Worm (Caenorhabditis elegans) whole organism, L1 larva: ENCODE results near the gene cul-5.

Experiments used
- ceh-8 ChIP-seq: fragments of 200-800 bp; sonication (Bioruptor generic); optimal IDR thresholded peaks from 2 replicates; lab custom pipeline; 2018; ENCODE audit warnings: mild to moderate bottlenecking, missing genetic modification characterization, moderate library complexity, missing compliant biosample characterization
- ces-1 ChIP-seq: fragments of 150-350 bp; optimal IDR thresholded peaks from 2 replicates; lab custom pipeline; 2014; ENCODE audit warnings: missing biosample characterization, missing genetic modification reagents, missing genetic modification characterization
- dsc-1 ChIP-seq: sonication (generic microtip); optimal IDR thresholded peaks from 2 replicates; lab custom pipeline; 2016; ENCODE audit warnings: mild to moderate bottlenecking, missing genetic modification characterization, missing compliant biosample characterization
- efl-1 ChIP-seq, 4 experiments: fragments of 150-350 bp; optimal IDR thresholded peaks in 3 of 4; peaks in 1 of 4; 1 replicate in 1 of 4; 2 replicates in 3 of 4; lab custom pipeline; 2014; ENCODE audit warnings: missing biosample characterization in 2 of 4, missing genetic modification characterization in 2 of 4, missing genetic modification reagents in 2 of 4
- fkh-4 ChIP-seq: sonication (generic microtip); optimal IDR thresholded peaks from 2 replicates; lab custom pipeline; 2016; ENCODE audit warnings: missing compliant biosample characterization, missing genetic modification characterization, borderline replicate concordance
- lin-13 ChIP-seq: fragments of 150-350 bp; optimal IDR thresholded peaks from 2 replicates; lab custom pipeline; 2014; ENCODE audit warnings: missing biosample characterization, missing genetic modification reagents, missing genetic modification characterization
- lin-39 ChIP-seq: fragments of 150-350 bp; optimal IDR thresholded peaks from 2 replicates; lab custom pipeline; 2014; ENCODE audit warnings: missing biosample characterization, missing genetic modification reagents, missing genetic modification characterization
- mab-9 ChIP-seq: fragments of 200-800 bp; sonication (Bioruptor generic); IDR thresholded peaks from 2 replicates; pipeline ENCODE4 v1.3.6; 2022; ENCODE audit warnings: missing genetic modification reagents, missing genetic modification characterization, missing compliant biosample characterization
- nhr-237 ChIP-seq: fragments of 150-350 bp; optimal IDR thresholded peaks from 2 replicates; lab custom pipeline; 2014; ENCODE audit warnings: missing biosample characterization, missing genetic modification characterization
- nhr-85 ChIP-seq: sonication (generic microtip); peaks from one replicate; lab custom pipeline; 2016; ENCODE audit warnings: missing genetic modification characterization, inconsistent platforms, missing compliant biosample characterization
- nhr-90 ChIP-seq: sonication (generic microtip); optimal IDR thresholded peaks from 2 replicates; lab custom pipeline; 2016; ENCODE audit warnings: mild to moderate bottlenecking, missing genetic modification characterization, missing compliant biosample characterization; ENCODE audit not compliant: poor library complexity
- sox-4 ChIP-seq: sonication (generic microtip); optimal IDR thresholded peaks from 2 replicates; lab custom pipeline; 2016; ENCODE audit warnings: missing genetic modification characterization, missing compliant biosample characterization
- unc-130 ChIP-seq: fragments of 150-350 bp; optimal IDR thresholded peaks from 2 replicates; lab custom pipeline; 2017; ENCODE audit warnings: missing biosample characterization, missing genetic modification characterization, inconsistent platforms
- unc-62 ChIP-seq: fragments of 150-350 bp; optimal IDR thresholded peaks from 2 replicates; lab custom pipeline; 2014; ENCODE audit warnings: missing biosample characterization, missing genetic modification reagents, missing genetic modification characterization

cul-5 gene

ce11 chrV:10229222-10229879, 50.0 kb downstream of the cul-5 start, which contains the start of the genes pyt-1 and fipr-7:
pyt-1 (minus strand) TSS chrV:10229322.
fipr-7 (plus strand) TSS chrV:10229829.
- TF ChIP-seq lin-39 (no peak), dsc-1 (tag; lab: Kevin White, UChicago) (peak; percentile 61)

- TF ChIP-seq unc-130 (tag; lab: Kevin White, UChicago) (no peak), ceh-8 (GFP tag; lab: Kevin White, UChicago) (no peak), sox-4 (no peak), nhr-90 (tag; lab: Kevin White, UChicago) (no peak), unc-62 (GFP tag; lab: Kevin White, UChicago) (no peak), lin-13 (no peak), lin-39 (no peak), nhr-85 (tag; lab: Kevin White, UChicago) (no peak), nhr-237 (tag; lab: Kevin White, UChicago) (no peak), ces-1 (GFP tag; lab: Kevin White, UChicago) (no peak), fkh-4 (tag; lab: Kevin White, UChicago) (no peak), efl-1 (optimal IDR thresholded peaks at IDR 0.05; lab: Kevin White, UChicago) (no peak), efl-1 (GFP tag; optimal IDR thresholded peaks at IDR 0.05 in 1 of 2; lab: Kevin White, UChicago) (no peak), mab-9 (GFP tag; lab: Robert Waterston, UW) (no peak)
Observed at ce11 chrV:10230932-10231331, 51.6 kb downstream of the cul-5 start, which contains the start of gene fipr-6. fipr-6 (plus strand) TSS chrV:10231232.
